Worm (Caenorhabditis elegans): Measurements from ENCODE around the gene Y57G11C.22.

Gene Y57G11C.22

DNA sequence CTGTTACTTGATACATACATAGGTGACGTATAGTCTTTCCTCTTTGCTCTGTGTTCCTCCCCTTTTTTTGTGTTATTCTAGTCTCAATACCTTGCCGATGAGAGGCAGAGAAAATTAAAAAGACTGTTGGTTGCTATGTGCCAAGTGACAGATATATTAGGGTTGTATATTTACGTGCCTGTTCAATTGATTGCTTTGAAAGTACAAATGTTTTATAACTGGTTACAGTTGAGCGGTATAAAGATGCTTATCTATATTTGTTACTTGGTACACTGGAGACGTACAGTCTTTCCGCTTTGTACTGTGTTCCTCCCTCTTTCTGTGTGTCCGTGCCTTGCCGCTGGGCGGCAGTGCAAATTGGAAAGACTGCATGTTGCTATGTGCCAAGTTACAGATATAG lies 66.2 kb downstream of the Y57G11C.22 start:
- no peak for TF ChIP-seq unc-55 (GFP tag; optimal IDR thresholded peaks at IDR 0.05)
- TF ChIP-seq ceh-6 (GFP tag; optimal IDR thresholded peaks at IDR 0.05), result no peak
- no peak for TF ChIP-seq dmd-4 (tag; optimal IDR thresholded peaks at IDR 0.05; ENCODE audit: borderline replicate concordance)
- no peak for TF ChIP-seq lim-6 (tag; optimal IDR thresholded peaks at IDR 0.05)
- no peak for TF ChIP-seq tbx-7 (tag; optimal IDR thresholded peaks at IDR 0.05)
- TF ChIP-seq elt-4 (tag; optimal IDR thresholded peaks at IDR 0.05), result no peak
- TF ChIP-seq F13H6.1 (tag; optimal IDR thresholded peaks at IDR 0.05), result no peak
- no peak for TF ChIP-seq eyg-1 (tag; optimal IDR thresholded peaks at IDR 0.05)
- TF ChIP-seq mec-3 (tag; optimal IDR thresholded peaks at IDR 0.05; ENCODE audit: borderline replicate concordance), result no peak
- TF ChIP-seq zip-5 (tag; optimal IDR thresholded peaks at IDR 0.05), result no peak
- TF ChIP-seq che-1 (tag; optimal IDR thresholded peaks at IDR 0.05), result no peak
- TF ChIP-seq npax-4 (tag; optimal IDR thresholded peaks at IDR 0.05), result no peak
- TF ChIP-seq ceh-30 (tag; optimal IDR thresholded peaks at IDR 0.05), result no peak
- TF ChIP-seq ceh-24 (tag; optimal IDR thresholded peaks at IDR 0.05), result no peak
- no peak for TF ChIP-seq unc-42 (tag; optimal IDR thresholded peaks at IDR 0.05)
- no peak for TF ChIP-seq odd-2 (tag; optimal IDR thresholded peaks at IDR 0.05)
